Worm (Caenorhabditis elegans): ENCODE measurements around the gene sec-3.

- no peak for TF ChIP-seq aly-2 (tag; optimal IDR thresholded peaks at IDR 0.05)
- no peak for TF ChIP-seq nhr-237 (tag; optimal IDR thresholded peaks at IDR 0.05)
- TF ChIP-seq ztf-11 (tag; optimal IDR thresholded peaks at IDR 0.05): no peak
- no peak for TF ChIP-seq pqm-1 (tag; optimal IDR thresholded peaks at IDR 0.05)
- TF ChIP-seq unc-62 (GFP tag; optimal IDR thresholded peaks at IDR 0.05): no peak
- no peak for TF ChIP-seq pha-4 (tag; optimal IDR thresholded peaks at IDR 0.05)
- TF ChIP-seq nhr-11 (tag; optimal IDR thresholded peaks at IDR 0.05): no peak
- peak; percentile 97 for TF ChIP-seq ama-1 (optimal IDR thresholded peaks at IDR 0.05)
- no peak for TF ChIP-seq elt-1 (tag; optimal IDR thresholded peaks at IDR 0.05)
- TF ChIP-seq nhr-77 (tag; optimal IDR thresholded peaks at IDR 0.05): no peak
- no peak for TF ChIP-seq nhr-12 (tag; optimal IDR thresholded peaks at IDR 0.05)
- TF ChIP-seq lin-15B (tag; optimal IDR thresholded peaks at IDR 0.05): no peak
- TF ChIP-seq fkh-10 (GFP tag; optimal IDR thresholded peaks at IDR 0.05): no peak
- no peak for TF ChIP-seq tbx-2 (tag; optimal IDR thresholded peaks at IDR 0.05)
These were observed 13.3 kb upstream of the sec-3 start, which contains the start of gene gpd-3 for ce11 chrX:3112946-3113427.

Measured in whole organism, L3 larva.